Worm (Caenorhabditis elegans) whole organism, dauer: Measurements from ENCODE around the gene srbc-40.

Experiments used
- unc-62 ChIP-seq: sonication (generic microtip); optimal IDR thresholded peaks from 2 replicates; lab custom pipeline; 2017; ENCODE audit warnings: missing biosample characterization, missing genetic modification reagents, missing genetic modification characterization

srbc-40 gene

ce11 chrV:727484-728351 lies 8.1 kb upstream of the srbc-40 start, which contains the start of the genes icl-1 and srh-2:
Gene icl-1, minus strand, starts transcription at chrV:728004.
Gene srh-2, plus strand, starts transcription at chrV:728301.
- no peak for TF ChIP-seq unc-62

DNA sequence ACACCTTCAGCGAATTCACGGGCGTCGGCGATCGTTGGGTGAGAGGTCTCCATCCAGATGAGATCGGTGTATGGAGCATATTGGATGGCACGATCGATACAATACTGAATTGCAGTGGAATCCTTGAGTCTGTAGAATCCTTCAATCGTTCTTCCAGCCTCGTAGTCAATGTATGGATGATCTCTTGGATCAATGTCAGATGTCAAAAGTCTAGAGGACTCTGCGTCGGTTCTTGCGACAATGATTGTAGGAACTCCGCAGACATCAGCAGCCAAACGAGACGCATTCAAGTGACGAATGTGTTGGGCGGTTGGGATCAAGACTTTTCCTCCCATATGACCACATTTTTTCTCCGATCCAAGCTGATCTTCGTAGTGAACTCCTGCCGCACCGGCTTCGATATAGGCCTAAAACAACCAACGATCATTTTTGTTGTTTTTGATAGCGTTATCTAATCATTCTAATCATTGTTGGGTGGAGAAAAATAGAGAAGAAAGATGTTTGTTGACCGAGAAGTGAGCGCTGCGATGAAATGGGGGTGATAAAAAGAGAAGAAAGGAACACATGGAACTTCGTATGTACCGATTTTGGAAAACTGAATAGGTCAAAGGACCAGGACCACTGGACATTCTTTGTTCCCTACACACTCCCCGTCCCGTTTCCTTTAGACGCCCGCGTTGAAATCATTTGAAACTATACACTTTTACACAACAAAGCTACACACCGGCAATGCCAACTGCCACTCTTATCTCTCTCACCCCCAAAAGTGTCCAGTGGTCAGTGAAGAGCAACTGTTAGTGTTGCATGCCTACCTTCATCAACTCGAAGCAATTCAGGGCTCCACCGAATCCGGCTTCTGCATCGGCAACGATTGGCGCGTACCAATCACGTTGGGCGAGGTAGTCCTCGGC lies 7.2 kb upstream of the srbc-40 start:
- TF ChIP-seq unc-62 = no peak

DNA sequence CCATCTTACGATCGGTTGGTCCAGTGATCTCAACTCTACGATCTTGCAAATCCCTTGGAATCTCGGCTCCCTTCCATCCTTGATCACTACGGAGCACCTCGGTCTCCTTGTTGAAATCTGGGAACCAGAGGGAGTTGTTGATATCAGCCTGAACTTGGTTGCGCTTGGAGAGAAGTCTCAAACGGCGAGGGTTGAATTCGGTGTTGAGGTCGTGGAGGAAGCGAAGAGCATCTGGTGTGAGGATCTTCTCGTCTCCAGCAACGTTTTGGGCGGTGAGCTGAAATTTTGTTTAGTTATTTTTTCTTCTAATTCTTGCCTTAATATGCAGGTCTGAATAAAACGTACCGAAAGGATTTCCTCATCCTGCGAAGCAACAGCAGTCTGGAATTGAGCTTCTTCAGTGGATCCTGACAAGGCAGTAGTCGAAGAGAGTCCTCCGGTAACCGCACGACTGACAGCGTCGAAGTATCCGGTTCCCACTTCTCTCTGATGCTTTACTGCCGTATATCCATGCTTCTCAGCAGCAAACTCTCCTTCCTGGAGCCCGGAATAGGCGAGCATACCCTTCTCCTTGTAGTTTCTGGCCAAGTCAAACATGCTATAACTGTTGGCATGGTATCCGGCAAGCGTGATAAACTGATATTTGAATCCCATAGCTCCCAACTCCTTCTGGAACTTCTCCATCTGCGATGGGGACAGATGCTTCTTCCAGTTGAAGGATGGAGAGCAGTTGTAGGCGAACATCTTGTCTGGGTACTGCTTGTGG lies 6.4 kb upstream of the srbc-40 start:
- no peak for TF ChIP-seq unc-62

ce11 chrV:724946-725806 lies 5.5 kb upstream of the srbc-40 start:
- TF ChIP-seq unc-62 = no peak

DNA sequence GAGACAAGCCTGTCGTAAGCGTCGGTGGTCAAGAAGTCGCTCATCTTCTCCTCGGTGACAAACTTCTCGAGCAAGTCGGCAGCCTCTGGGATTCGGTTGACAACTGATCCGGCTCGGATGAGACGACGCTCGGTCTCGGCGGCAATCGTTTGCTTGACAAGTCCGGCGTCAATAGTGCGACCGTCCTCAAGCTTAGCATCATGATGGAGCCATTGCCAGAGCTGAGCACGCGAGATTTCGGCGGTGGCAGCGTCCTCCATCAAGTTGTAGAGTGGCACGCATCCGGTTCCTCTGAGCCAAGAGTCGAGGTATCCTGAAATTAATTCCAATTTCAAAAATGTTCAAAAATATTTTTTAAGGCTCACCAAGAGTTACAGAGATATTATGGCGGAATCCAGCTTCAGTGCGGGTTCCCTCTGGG lies 4.8 kb upstream of the srbc-40 start:
- no peak for TF ChIP-seq unc-62

DNA sequence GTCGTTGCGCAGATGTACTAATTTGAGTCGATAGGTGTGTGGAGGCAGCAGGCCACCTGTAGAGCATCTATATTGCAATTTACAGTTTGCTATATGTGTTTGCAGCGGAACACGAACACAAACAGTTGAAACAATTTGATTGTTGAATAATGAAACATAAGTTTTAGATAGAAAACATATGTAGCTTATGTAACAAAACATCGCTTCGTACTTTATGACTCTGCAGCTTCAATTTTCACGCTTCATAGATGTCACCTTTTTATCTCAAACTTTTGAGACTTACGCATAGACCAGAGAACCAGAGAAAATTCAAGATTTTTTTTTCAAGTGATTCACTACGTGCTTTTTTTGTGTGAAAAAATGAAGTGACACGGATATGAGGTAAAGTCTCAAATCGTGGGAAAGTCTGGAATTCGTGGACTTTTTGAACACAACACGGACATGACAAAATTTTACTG lies 4.3 kb upstream of the srbc-40 start, which contains the start of gene fbxb-72:
fbxb-72 (minus strand) TSS at position 58 of the 458 bp plus-strand sequence.
- TF ChIP-seq unc-62 = no peak

DNA sequence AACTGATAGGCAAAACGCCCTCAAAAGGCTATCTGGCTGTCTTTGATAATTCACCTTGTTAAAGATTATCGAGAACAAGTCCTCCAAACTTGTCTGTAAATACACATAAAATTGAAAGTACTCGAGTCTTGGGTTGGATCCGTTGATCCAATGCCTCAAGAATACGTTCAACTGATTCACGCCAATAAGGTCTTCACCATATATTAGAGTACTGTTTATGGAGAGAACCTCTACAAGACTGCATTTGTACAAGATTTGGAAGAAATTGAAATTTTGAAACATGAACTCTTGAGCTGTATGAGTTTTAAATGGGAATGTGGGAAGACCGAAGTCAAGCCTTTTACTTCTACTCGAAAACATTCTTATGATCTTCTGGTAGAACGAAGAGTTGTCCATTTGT lies 3.3 kb upstream of the srbc-40 start:
- TF ChIP-seq unc-62 = no peak

DNA sequence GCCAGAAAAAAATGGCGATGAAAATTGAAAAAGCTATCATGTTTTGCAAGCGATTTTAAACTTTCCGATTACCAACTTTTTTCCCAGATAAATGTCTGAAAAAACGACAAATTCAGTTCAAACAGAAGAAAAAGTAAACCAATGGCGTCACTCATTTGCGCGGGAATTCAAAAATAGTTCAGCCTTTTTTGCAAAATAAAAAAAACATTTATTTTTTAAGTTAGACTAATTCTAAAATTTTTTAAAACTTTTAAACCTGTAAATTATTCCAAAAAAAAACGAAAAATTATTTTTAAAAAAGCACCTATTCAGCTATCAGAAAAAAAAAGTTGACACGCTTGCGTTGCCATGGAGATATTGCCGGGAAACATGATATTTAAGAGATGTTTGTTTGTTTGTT lies 6.7 kb downstream of the srbc-40 start, which contains the start of gene cyp-33C11:
cyp-33C11 (minus strand) TSS at position 101 of the 400 bp plus-strand sequence.
- TF ChIP-seq unc-62 = no peak

- TF ChIP-seq unc-62 = no peak
Measured at ce11 chrV:708808-709207, 10.8 kb downstream of the srbc-40 start, which contains the start of gene srbc-39. Gene srbc-39, plus strand, starts transcription at chrV:709108.

ce11 chrV:706918-707317 lies 12.7 kb downstream of the srbc-40 start, which contains the start of gene srbc-38:
Gene srbc-38, plus strand, starts transcription at chrV:707218.
- no peak for TF ChIP-seq unc-62

ce11 chrV:702260-702659 lies 17.4 kb downstream of the srbc-40 start, which contains the start of gene srbc-37:
Gene srbc-37, plus strand, starts transcription at chrV:702560.
- TF ChIP-seq unc-62 = no peak

ce11 chrV:699489-700129 lies 20.0 kb downstream of the srbc-40 start, which contains the start of the genes ugt-29 and srx-5:
Gene ugt-29, minus strand, starts transcription at chrV:699589.
Gene srx-5, plus strand, starts transcription at chrV:700079.
- no peak for TF ChIP-seq unc-62

DNA sequence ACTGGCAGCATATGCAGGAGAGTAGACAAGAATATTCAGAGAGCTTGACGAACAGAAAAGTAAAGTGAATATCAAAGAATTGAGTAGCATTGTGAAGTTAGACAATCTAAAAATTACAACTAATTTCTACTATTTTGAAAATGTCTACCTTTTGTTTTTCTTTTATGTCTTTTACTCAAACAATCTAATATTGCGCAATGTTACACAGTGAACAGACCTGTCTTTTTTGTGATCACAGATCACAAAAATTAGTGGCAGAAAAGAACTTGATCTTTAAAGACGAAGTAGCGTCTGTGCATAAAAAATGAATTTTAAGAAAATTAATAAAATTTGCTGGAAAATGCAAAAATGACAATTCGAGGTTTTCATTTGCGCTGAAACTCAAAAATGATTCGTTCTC lies 20.6 kb downstream of the srbc-40 start:
- no peak for TF ChIP-seq unc-62

DNA sequence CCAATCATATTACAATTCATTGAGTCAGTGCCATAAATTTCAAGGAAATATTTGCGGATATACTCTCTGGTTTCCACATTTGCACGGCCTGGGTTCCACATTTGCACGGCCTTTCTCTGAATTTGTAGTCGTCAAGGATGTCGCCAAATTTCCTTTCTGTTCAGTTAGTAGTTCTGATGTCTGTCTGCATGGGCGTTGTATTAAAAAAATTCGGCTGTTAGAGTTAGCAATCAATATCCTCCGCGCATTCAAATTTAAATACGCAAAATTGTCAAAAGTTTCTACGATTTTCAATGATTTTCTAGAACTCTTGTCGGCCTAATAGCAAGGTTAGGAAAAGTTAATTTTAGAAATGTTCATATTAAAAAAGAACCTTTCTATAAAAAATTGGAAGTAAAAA lies 23.7 kb downstream of the srbc-40 start, which contains the start of gene srj-52:
srj-52 (minus strand) TSS at position 101 of the 400 bp plus-strand sequence.
- no peak for TF ChIP-seq unc-62
